Fruit fly (Drosophila melanogaster) whole organism, embryonic: ENCODE measurements around the gene Sf3b3.

Source experiments
- Abd-B ChIP-seq: fragments of 200-800 bp; sonication (Bioruptor generic); optimal IDR thresholded peaks from 2 replicates; lab custom pipeline; 2018; ENCODE audit warnings: missing biosample characterization, mild to moderate bottlenecking, missing genetic modification characterization, moderate library complexity
- C15 ChIP-seq: fragments of 200-800 bp; sonication (Bioruptor generic); IDR thresholded peaks from 3 replicates; pipeline ENCODE4 v1.3.6; 2022; ENCODE audit warnings: missing biosample characterization, missing genetic modification characterization
- CG10979 ChIP-seq: fragments of 200-800 bp; sonication (Bioruptor generic); optimal IDR thresholded peaks from 2 replicates; lab custom pipeline; 2018; ENCODE audit warnings: missing biosample characterization, mild to moderate bottlenecking, missing genetic modification characterization, moderate library complexity
- CG11504 ChIP-seq: fragments of 200-800 bp; sonication (Bioruptor generic); optimal IDR thresholded peaks from 3 replicates; lab custom pipeline; 2019; ENCODE audit warnings: missing biosample characterization, mild to moderate bottlenecking, missing genetic modification characterization, moderate library complexity
- CG1602 ChIP-seq: fragments of 200-800 bp; sonication (Bioruptor generic); optimal IDR thresholded peaks from 3 replicates; lab custom pipeline; 2016; ENCODE audit warnings: missing biosample characterization, missing genetic modification characterization
- CG1603 ChIP-seq: fragments of 200-800 bp; sonication (Bioruptor generic); optimal IDR thresholded peaks from 2 replicates; lab custom pipeline; 2019; ENCODE audit warnings: missing biosample characterization, mild to moderate bottlenecking, missing genetic modification characterization, moderate library complexity
- CG16815 ChIP-seq: fragments of 200-800 bp; sonication (Bioruptor generic); optimal IDR thresholded peaks from 3 replicates; lab custom pipeline; 2017; ENCODE audit warnings: missing biosample characterization, mild to moderate bottlenecking, missing genetic modification characterization
- CG17359 ChIP-seq: fragments of 200-800 bp; sonication (Bioruptor generic); optimal IDR thresholded peaks from 3 replicates; lab custom pipeline; 2018; ENCODE audit warnings: missing biosample characterization, mild to moderate bottlenecking, missing genetic modification characterization, moderate library complexity
- CG18262 ChIP-seq: fragments of 200-800 bp; optimal IDR thresholded peaks from 3 replicates; lab custom pipeline; 2019; ENCODE audit warnings: missing biosample characterization, mild to moderate bottlenecking, missing genetic modification characterization, moderate library complexity
- CG18764 ChIP-seq: fragments of 200-800 bp; sonication (Bioruptor generic); optimal IDR thresholded peaks from 3 replicates; lab custom pipeline; 2016; ENCODE audit warnings: missing biosample characterization, missing genetic modification characterization
- CG4424 ChIP-seq: fragments of 200-800 bp; sonication (Bioruptor generic); optimal IDR thresholded peaks from 3 replicates; lab custom pipeline; 2016; ENCODE audit warnings: missing biosample characterization, missing genetic modification characterization
- CG6791 ChIP-seq: fragments of 200-800 bp; sonication (Bioruptor generic); IDR thresholded peaks from 3 replicates; pipeline ENCODE4 v1.3.6; 2022; ENCODE audit warnings: missing biosample characterization, missing genetic modification characterization; ENCODE audit not compliant: partially characterized antibody
- CG7372 ChIP-seq: fragments of 200-800 bp; sonication (Bioruptor generic); IDR thresholded peaks from 2 replicates; pipeline ENCODE4 v1.3.6; 2022; ENCODE audit warnings: missing biosample characterization, missing genetic modification characterization
- CG7556 ChIP-seq: fragments of 200-800 bp; sonication (Bioruptor generic); optimal IDR thresholded peaks from 2 replicates; lab custom pipeline; 2017; ENCODE audit warnings: missing biosample characterization, mild to moderate bottlenecking, missing genetic modification characterization
- CG8388 ChIP-seq: fragments of 200-800 bp; sonication (Bioruptor generic); optimal IDR thresholded peaks from 2 replicates; lab custom pipeline; 2019; ENCODE audit warnings: missing biosample characterization, mild to moderate bottlenecking, missing genetic modification characterization, moderate library complexity
- CoRest ChIP-seq: fragments of 200-800 bp; sonication (Bioruptor generic); optimal IDR thresholded peaks from 3 replicates; lab custom pipeline; 2018; ENCODE audit warnings: missing biosample characterization, mild to moderate bottlenecking, missing genetic modification characterization, moderate library complexity
- CrebB ChIP-seq: fragments of 200-800 bp; sonication (Bioruptor generic); optimal IDR thresholded peaks from 3 replicates; lab custom pipeline; 2018; ENCODE audit warnings: missing biosample characterization, mild to moderate bottlenecking, missing genetic modification characterization
- D19A ChIP-seq: fragments of 200-800 bp; optimal IDR thresholded peaks from 3 replicates; lab custom pipeline; 2019; ENCODE audit warnings: missing biosample characterization, mild to moderate bottlenecking, missing genetic modification characterization, moderate library complexity
- Dll ChIP-seq: fragments of 200-800 bp; sonication (Bioruptor generic); IDR thresholded peaks from 4 replicates; pipeline ENCODE4 v1.3.6; 2022; ENCODE audit warnings: missing biosample characterization, missing genetic modification characterization; ENCODE audit not compliant: partially characterized antibody
- Ets65A ChIP-seq: fragments of 200-800 bp; sonication (Bioruptor generic); peaks from one replicate; lab custom pipeline; 2016; ENCODE audit warnings: missing biosample characterization, missing genetic modification characterization
- Fer1 ChIP-seq: fragments of 200-800 bp; sonication (Bioruptor generic); optimal IDR thresholded peaks from 2 replicates; lab custom pipeline; 2017; ENCODE audit warnings: missing biosample characterization, mild to moderate bottlenecking, missing genetic modification characterization
- Fer2 ChIP-seq: fragments of 200-800 bp; sonication (Bioruptor generic); optimal IDR thresholded peaks from 2 replicates; lab custom pipeline; 2018; ENCODE audit warnings: missing biosample characterization, mild to moderate bottlenecking, missing genetic modification characterization, moderate library complexity
- Hey ChIP-seq: fragments of 200-800 bp; sonication (Bioruptor generic); optimal IDR thresholded peaks from 3 replicates; lab custom pipeline; 2018; ENCODE audit warnings: missing biosample characterization, mild to moderate bottlenecking, missing genetic modification characterization
- Hr51 ChIP-seq, 2 experiments: fragments of 200-800 bp; sonication (Bioruptor generic); optimal IDR thresholded peaks; 2 replicates in 1 of 2; 3 replicates in 1 of 2; lab custom pipeline; 2016 to 2018; ENCODE audit warnings: missing biosample characterization in 2 of 2, missing genetic modification characterization in 2 of 2, mild to moderate bottlenecking in 1 of 2, moderate library complexity in 1 of 2
- Nf-YC ChIP-seq: fragments of 200-800 bp; optimal IDR thresholded peaks from 3 replicates; lab custom pipeline; 2019; ENCODE audit warnings: missing biosample characterization, mild to moderate bottlenecking, missing genetic modification characterization, moderate library complexity
- Xbp1 ChIP-seq: fragments of 200-800 bp; sonication (Bioruptor generic); optimal IDR thresholded peaks from 3 replicates; lab custom pipeline; 2016; ENCODE audit warnings: missing biosample characterization, mild to moderate bottlenecking, missing genetic modification characterization
- az2 ChIP-seq: fragments of 200-800 bp; sonication (Bioruptor generic); optimal IDR thresholded peaks from 3 replicates; lab custom pipeline; 2016; ENCODE audit warnings: missing biosample characterization, missing genetic modification characterization
- chinmo ChIP-seq: fragments of 200-800 bp; sonication (Bioruptor generic); IDR thresholded peaks from 4 replicates; pipeline ENCODE4 v1.3.6; 2022; ENCODE audit warnings: missing biosample characterization, missing genetic modification characterization; ENCODE audit not compliant: partially characterized antibody
- ci ChIP-seq: fragments of 200-800 bp; sonication (Bioruptor generic); IDR thresholded peaks from 3 replicates; pipeline ENCODE4 v1.3.6; 2022; ENCODE audit warnings: missing biosample characterization, missing genetic modification characterization
- dmrt99B ChIP-seq: fragments of 200-800 bp; sonication (Bioruptor generic); optimal IDR thresholded peaks from 2 replicates; lab custom pipeline; 2018; ENCODE audit warnings: missing biosample characterization, mild to moderate bottlenecking, missing genetic modification characterization, moderate library complexity
- ewg ChIP-seq: fragments of 200-800 bp; sonication (Bioruptor generic); optimal IDR thresholded peaks from 3 replicates; lab custom pipeline; 2017; ENCODE audit warnings: mild to moderate bottlenecking, missing biosample characterization, missing genetic modification reagents, missing genetic modification characterization
- gsb-n ChIP-seq: fragments of 200-800 bp; sonication (Bioruptor generic); optimal IDR thresholded peaks from 3 replicates; lab custom pipeline; 2018; ENCODE audit warnings: missing biosample characterization, mild to moderate bottlenecking, missing genetic modification characterization
- ham ChIP-seq: fragments of 200-800 bp; sonication (Bioruptor generic); IDR thresholded peaks from 2 replicates; pipeline ENCODE4 v1.3.6; 2022; ENCODE audit warnings: missing biosample characterization, missing genetic modification characterization
- lmd ChIP-seq: fragments of 200-800 bp; sonication (Bioruptor generic); IDR thresholded peaks from 2 replicates; pipeline ENCODE4 v1.3.6; 2022; ENCODE audit warnings: missing biosample characterization, missing genetic modification characterization
- lola ChIP-seq, 3 experiments: fragments of >200 bp in 2 of 3; fragments of 200-800 bp in 1 of 3; sonication (Bioruptor generic) in 1 of 3; optimal IDR thresholded peaks; 2 replicates each; lab custom pipeline; 2017 to 2019; ENCODE audit warnings: missing biosample characterization in 3 of 3, missing genetic modification characterization in 3 of 3, mild to moderate bottlenecking in 1 of 3, moderate library complexity in 1 of 3
- nerfin-1 ChIP-seq: fragments of 200-800 bp; sonication (Bioruptor generic); optimal IDR thresholded peaks from 3 replicates; lab custom pipeline; 2019; ENCODE audit warnings: missing biosample characterization, mild to moderate bottlenecking, missing genetic modification characterization, moderate library complexity
- nom ChIP-seq: fragments of 200-800 bp; sonication (Bioruptor generic); optimal IDR thresholded peaks from 2 replicates; lab custom pipeline; 2017; ENCODE audit warnings: missing biosample characterization, missing genetic modification characterization, mild to moderate bottlenecking, moderate library complexity, missing genetic modification reagents
- oc ChIP-seq: fragments of 200-800 bp; sonication (Bioruptor generic); optimal IDR thresholded peaks from 2 replicates; lab custom pipeline; 2018; ENCODE audit warnings: missing biosample characterization, mild to moderate bottlenecking, missing genetic modification characterization, moderate library complexity
- onecut ChIP-seq: fragments of 200-800 bp; sonication (Bioruptor generic); IDR thresholded peaks from 2 replicates; pipeline ENCODE4 v1.3.6; 2022; ENCODE audit warnings: missing biosample characterization, missing genetic modification characterization
- pros ChIP-seq: fragments of 200-800 bp; sonication (Bioruptor generic); optimal IDR thresholded peaks from 3 replicates; lab custom pipeline; 2019; ENCODE audit warnings: missing biosample characterization, mild to moderate bottlenecking, missing genetic modification characterization, moderate library complexity
- row ChIP-seq: fragments of 200-800 bp; sonication (Bioruptor generic); IDR thresholded peaks from 3 replicates; pipeline ENCODE4 v1.3.6; 2022; ENCODE audit warnings: missing biosample characterization, missing genetic modification characterization
- sd ChIP-seq: fragments of 200-800 bp; sonication (Bioruptor generic); optimal IDR thresholded peaks from 3 replicates; lab custom pipeline; 2018; ENCODE audit warnings: missing biosample characterization, mild to moderate bottlenecking, missing genetic modification characterization, moderate library complexity
- trem ChIP-seq: fragments of 200-800 bp; optimal IDR thresholded peaks from 3 replicates; lab custom pipeline; 2019; ENCODE audit warnings: missing biosample characterization, mild to moderate bottlenecking, missing genetic modification characterization, moderate library complexity
- unpg ChIP-seq: fragments of 200-800 bp; sonication (Bioruptor generic); optimal IDR thresholded peaks from 3 replicates; lab custom pipeline; 2018; ENCODE audit warnings: missing biosample characterization, mild to moderate bottlenecking, missing genetic modification characterization, moderate library complexity
- usp ChIP-seq: fragments of >200 bp; optimal IDR thresholded peaks from 2 replicates; lab custom pipeline; 2017; ENCODE audit warnings: missing biosample characterization, missing genetic modification characterization
- zen ChIP-seq: fragments of 200-800 bp; sonication (Bioruptor generic); optimal IDR thresholded peaks from 3 replicates; lab custom pipeline; 2018; ENCODE audit warnings: missing biosample characterization, mild to moderate bottlenecking, missing genetic modification characterization, moderate library complexity

The Sf3b3 gene

DNA sequence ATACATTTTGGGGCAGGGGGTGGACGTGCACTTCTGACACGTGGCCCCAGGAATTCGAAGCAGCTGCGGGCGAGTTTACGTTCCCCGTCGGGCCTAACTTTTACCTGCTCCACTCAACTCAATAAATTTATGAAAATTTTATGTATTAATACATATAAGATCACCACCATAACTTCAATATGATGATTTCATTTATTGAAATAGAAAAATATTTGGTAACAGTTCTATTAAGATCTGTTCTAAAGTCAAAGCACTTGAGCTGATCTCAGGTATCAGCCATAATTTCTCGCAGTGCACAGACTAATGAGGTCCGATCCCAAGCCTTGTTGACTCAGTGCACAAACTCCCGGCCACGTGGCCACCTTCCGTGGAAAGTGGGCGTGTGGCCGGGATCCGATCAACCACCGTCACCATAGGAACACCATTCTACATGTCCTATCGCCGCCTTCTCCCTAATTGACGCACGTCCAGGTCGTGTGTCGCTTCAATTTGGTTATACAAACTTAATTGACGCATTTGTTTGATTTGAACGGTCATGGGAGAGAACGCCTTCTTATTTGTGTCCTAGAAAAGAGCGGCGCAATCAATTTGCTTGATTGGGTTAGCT, 23.0 kb downstream of the Sf3b3 start (continued):
- TF ChIP-seq unpg (GFP tag; lab: Kevin White, UChicago) = peak; percentile 7
- TF ChIP-seq CG11504 = peak; percentile 20
- peak; percentile 22 for TF ChIP-seq CG1603 (tag; lab: Kevin White, UChicago)
- TF ChIP-seq CG16815 = peak; percentile 16
- peak; percentile 12 for TF ChIP-seq Xbp1 (GFP tag; lab: Kevin White, UChicago)
- peak; percentile 97 for TF ChIP-seq Hey (tag; lab: Kevin White, UChicago)
- no peak for TF ChIP-seq CG7372 (GFP tag; lab: Robert Waterston, UW)
- peak; percentile 7 for TF ChIP-seq CG8388 (GFP tag; lab: Kevin White, UChicago)
- peak; percentile 23 for TF ChIP-seq gsb-n
- peak; percentile 14 for TF ChIP-seq CG7556 (GFP tag; lab: Kevin White, UChicago)
- peak in 1 of 2 experiments; percentile 16 for TF ChIP-seq Hr51 (GFP tag; optimal IDR thresholded peaks at IDR 0.05; lab: Kevin White, UChicago)
- peak; percentile 3 for TF ChIP-seq sd (tag; lab: Kevin White, UChicago)
- TF ChIP-seq lola (GFP tag; optimal IDR thresholded peaks at IDR 0.05; lab: Kevin White, UChicago) = peak in 1 of 3 experiments; percentile 37
- TF ChIP-seq CrebB = no peak
- TF ChIP-seq D19A (tag; lab: Kevin White, UChicago) = peak; percentile 15
- peak; percentile 37 for TF ChIP-seq CG18262
- no peak for TF ChIP-seq CG18764 (GFP tag; lab: Kevin White, UChicago)
- TF ChIP-seq row (GFP tag; lab: Robert Waterston, UW) = peak; percentile 41; the same call in 2 of the 3 replicates
- TF ChIP-seq ci (GFP tag; lab: Robert Waterston, UW) = 0 out of 3 replicates have a peak, but pooled peaks have one; percentile 9
- peak; percentile 10 for TF ChIP-seq CG4424
- TF ChIP-seq lmd = no peak
- TF ChIP-seq CG1602 = no peak
- peak; percentile 12 for TF ChIP-seq az2
- TF ChIP-seq trem (tag; lab: Kevin White, UChicago) = no peak
- peak; percentile 2 for TF ChIP-seq dmrt99B

DNA sequence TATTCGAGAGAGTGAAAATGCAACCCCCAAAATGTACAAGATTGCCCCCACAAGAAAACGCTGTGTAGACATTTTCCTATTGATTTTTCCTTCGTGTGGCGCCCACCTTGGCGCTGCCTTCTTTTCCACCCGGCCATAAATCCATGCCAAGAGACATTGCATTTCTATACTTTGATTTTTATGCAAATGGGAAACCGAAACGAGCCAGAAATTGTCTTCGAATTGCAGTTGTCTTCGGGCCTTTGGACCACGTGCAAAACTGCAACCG, 23.7 kb downstream of the Sf3b3 start:
- TF ChIP-seq row (GFP tag; lab: Robert Waterston, UW) (no peak), Dll (no peak), CG17359 (tag; lab: Kevin White, UChicago) (no peak), ham (GFP tag; lab: Robert Waterston, UW) (no peak), onecut (peak; percentile 95), CG6791 (GFP tag; lab: Robert Waterston, UW) (0 out of 3 replicates have a peak, but pooled peaks have one; percentile 13), nom (GFP tag; lab: Kevin White, UChicago) (no peak), usp (GFP tag; lab: Kevin White, UChicago) (no peak), zen (tag; lab: Kevin White, UChicago) (no peak), CoRest (tag; lab: Kevin White, UChicago) (no peak)

DNA sequence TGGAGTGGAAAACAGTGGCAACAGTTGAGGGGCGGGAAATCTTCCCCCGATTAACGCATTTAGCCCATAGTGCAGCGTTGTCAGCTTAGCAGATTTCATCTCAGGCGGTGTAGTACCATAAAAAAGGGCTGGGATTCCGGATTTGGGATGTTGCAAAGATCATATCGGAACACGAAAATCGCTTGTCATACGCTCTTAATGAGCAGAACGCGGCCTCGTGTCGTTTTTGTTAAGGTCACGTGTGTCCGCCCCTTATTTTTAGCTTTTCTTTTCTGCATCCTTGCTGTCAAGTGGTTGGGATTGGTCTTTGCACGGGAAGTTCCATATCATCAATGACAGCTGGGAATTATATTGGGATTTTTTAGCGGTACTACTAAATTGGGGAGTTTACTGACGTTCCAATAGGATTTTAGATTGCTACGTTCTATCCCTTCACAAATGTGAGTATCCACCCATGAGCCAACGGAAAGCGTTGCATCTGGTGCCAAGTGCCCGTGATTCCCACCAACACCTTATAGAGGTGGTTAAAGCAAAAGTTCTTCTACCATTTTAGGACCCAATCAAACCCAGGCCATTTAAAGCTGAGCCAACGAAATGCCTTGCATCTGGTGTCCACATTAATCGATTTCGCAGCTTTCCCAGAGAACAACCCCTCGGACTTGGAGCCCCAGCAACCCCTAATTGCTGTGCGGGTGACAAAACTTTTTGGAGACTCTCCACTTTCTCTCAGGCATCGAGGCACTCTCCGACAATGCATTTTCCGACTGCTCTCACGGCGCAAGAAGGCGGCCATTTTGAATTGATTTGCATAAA, 24.3 kb downstream of the Sf3b3 start:
- TF ChIP-seq C15 (GFP tag; lab: Robert Waterston, UW) (no peak), nerfin-1 (tag; lab: Kevin White, UChicago) (peak; percentile 14), CG10979 (tag; lab: Kevin White, UChicago) (no peak), chinmo (GFP tag; lab: Robert Waterston, UW) (0 out of 4 replicates have a peak, but pooled peaks have one; percentile 34), oc (tag; lab: Kevin White, UChicago) (peak; percentile 33), Abd-B (no peak), pros (peak; percentile 44), Nf-YC (tag; lab: Kevin White, UChicago) (peak; percentile 84), ewg (GFP tag; lab: Kevin White, UChicago) (peak; percentile 16), Fer1 (peak; percentile 7), Fer2 (tag; lab: Kevin White, UChicago) (no peak), Hey (tag; lab: Kevin White, UChicago) (peak; percentile 91), Ets65A (GFP tag; lab: Kevin White, UChicago) (peak; percentile 12)
